Fruit fly (Drosophila melanogaster): ENCODE data around the gene rogdi.

DNA sequence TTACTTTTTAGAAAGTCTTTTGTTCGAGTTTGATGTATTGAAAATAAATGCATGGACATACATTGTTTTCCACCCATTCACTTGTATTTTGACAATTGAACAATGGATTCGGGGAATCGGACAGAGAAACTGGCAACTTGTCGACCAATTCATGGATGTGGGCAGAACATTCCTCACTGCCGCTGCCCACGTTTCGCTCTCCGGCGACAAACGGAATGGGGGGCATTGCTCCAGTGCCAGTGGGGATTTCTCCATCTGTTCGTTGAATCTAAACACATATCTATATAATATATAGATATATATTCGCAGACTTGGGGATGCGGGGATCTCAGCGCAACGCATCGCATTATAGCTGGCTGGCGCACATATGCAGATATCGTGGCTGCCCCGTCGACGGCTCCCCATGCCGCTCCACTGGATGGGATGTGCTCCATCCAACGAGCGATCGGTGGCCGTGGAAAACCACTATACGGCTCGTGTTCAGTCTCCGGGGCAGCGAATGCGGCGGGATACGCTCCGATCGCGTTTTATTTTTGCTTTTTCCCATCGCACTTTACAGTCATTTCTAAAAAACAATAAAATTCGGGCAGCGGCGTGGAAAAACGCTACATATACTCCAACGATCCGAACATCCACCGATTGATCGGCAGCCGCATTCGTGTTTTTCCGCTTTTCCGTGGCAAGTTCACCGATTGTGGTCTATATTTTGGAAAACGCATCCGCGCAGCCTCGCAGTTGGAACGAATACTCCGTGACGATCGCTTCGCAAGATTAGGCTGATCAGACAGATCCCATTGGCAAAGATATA lies 3.7 kb upstream of the rogdi start, which contains the start of gene TpnC73F:
- TF ChIP-seq CG7101 (tag; optimal IDR thresholded peaks at IDR 0.05), result no peak
- TF ChIP-seq tj (GFP tag; optimal IDR thresholded peaks at IDR 0.05), result no peak
- TF ChIP-seq CG7045 (GFP tag; optimal IDR thresholded peaks at IDR 0.05), result no peak
- no peak for TF ChIP-seq kay (GFP tag; ENCODE audit: borderline replicate concordance)
- no peak for TF ChIP-seq Crg-1 (GFP tag; optimal IDR thresholded peaks at IDR 0.05)
- TF ChIP-seq Clk (GFP tag; optimal IDR thresholded peaks at IDR 0.05), result no peak
- TF ChIP-seq pad (GFP tag; optimal IDR thresholded peaks at IDR 0.05), result no peak
- TF ChIP-seq CG14711 (tag; optimal IDR thresholded peaks at IDR 0.05), result no peak
- TF ChIP-seq ovo (GFP tag; optimal IDR thresholded peaks at IDR 0.05), result no peak
- no peak for TF ChIP-seq CG11617 (GFP tag; optimal IDR thresholded peaks at IDR 0.05)
- no peak for TF ChIP-seq CG5204 (GFP tag; optimal IDR thresholded peaks at IDR 0.05)
- TF ChIP-seq CG12768 (GFP tag; optimal IDR thresholded peaks at IDR 0.05), result no peak
- TF ChIP-seq toe (GFP tag; optimal IDR thresholded peaks at IDR 0.05), result no peak
- TF ChIP-seq bab1 (GFP tag; optimal IDR thresholded peaks at IDR 0.05), result no peak
